Worm (Caenorhabditis elegans): Measurements from ENCODE around the gene pph-4.2.
"Not testable (repeated sequence)": the region's sequence is repeated elsewhere in the genome, so short reads cannot be mapped to it uniquely, and the experiment has no call there.

ce11 chrIII:12362942-12363341, 14.1 kb downstream of the pph-4.2 start:
- not testable (repeated sequence) for TF ChIP-seq hlh-30 (tag; optimal IDR thresholded peaks at IDR 0.05; ENCODE audit: insufficient read depth); ces-1 (GFP tag; optimal IDR thresholded peaks at IDR 0.05); skn-1 (tag; optimal IDR thresholded peaks at IDR 0.05)

Data from whole organism, L4 larva.